Fruit fly (Drosophila melanogaster) whole organism, wandering third instar larva: ENCODE results near the gene Noa36.

Experiments
- CG32264 ChIP-seq: fragments of 200-800 bp; sonication (Bioruptor generic); optimal IDR thresholded peaks from 2 replicates; lab custom pipeline; 2016; ENCODE audit warnings: missing biosample characterization, missing genetic modification characterization
- Dfd ChIP-seq: fragments of >200 bp; optimal IDR thresholded peaks from 2 replicates; lab custom pipeline; 2017; ENCODE audit warnings: missing biosample characterization, missing genetic modification characterization
- Myc ChIP-seq: fragments of >200 bp; optimal IDR thresholded peaks from 2 replicates; lab custom pipeline; 2017
- pan ChIP-seq: fragments of >200 bp; optimal IDR thresholded peaks from 2 replicates; lab custom pipeline; 2017
- psq ChIP-seq: fragments of 200-800 bp; sonication (Bioruptor generic); optimal IDR thresholded peaks from 3 replicates; lab custom pipeline; 2017; ENCODE audit warnings: missing biosample characterization, mild to moderate bottlenecking, missing genetic modification characterization, moderate library complexity
- sage ChIP-seq: fragments of 200-800 bp; sonication (Bioruptor generic); optimal IDR thresholded peaks from 2 replicates; lab custom pipeline; 2016; ENCODE audit warnings: missing biosample characterization, mild to moderate bottlenecking, missing genetic modification characterization
- usp ChIP-seq: fragments of >200 bp; optimal IDR thresholded peaks from 2 replicates; lab custom pipeline; 2017; ENCODE audit warnings: missing biosample characterization, missing genetic modification characterization

dm6 chr3R:28590462-28590861 lies 8.6 kb downstream of the Noa36 start:
- TF ChIP-seq pan (lab: Kevin White, UChicago) = no peak
- no peak for TF ChIP-seq sage (GFP tag; lab: Kevin White, UChicago)
- TF ChIP-seq psq = no peak
- no peak for TF ChIP-seq CG32264
- TF ChIP-seq usp = no peak
- no peak for TF ChIP-seq Dfd (GFP tag; lab: Kevin White, UChicago)
- TF ChIP-seq Myc (lab: Kevin White, UChicago) = no peak
